Worm (Caenorhabditis elegans) whole organism, early embryonic: Measurements from ENCODE around the gene R13H9.6.

Experiments
- ama-1 ChIP-seq: fragments of 150-350 bp; optimal IDR thresholded peaks from 2 replicates; lab custom pipeline; 2014
- ceh-13 ChIP-seq: fragments of 200-800 bp; sonication (Bioruptor generic); optimal IDR thresholded peaks from 2 replicates; lab custom pipeline; 2018; ENCODE audit warnings: mild to moderate bottlenecking, missing genetic modification characterization, missing compliant biosample characterization
- ceh-36 ChIP-seq: sonication (generic microtip); optimal IDR thresholded peaks from 2 replicates; lab custom pipeline; 2016; ENCODE audit warnings: missing genetic modification characterization, inconsistent platforms, missing compliant biosample characterization
- hmbx-1 ChIP-seq: sonication (generic microtip); optimal IDR thresholded peaks from 2 replicates; lab custom pipeline; 2016; ENCODE audit warnings: mild to moderate bottlenecking, missing genetic modification characterization, missing compliant biosample characterization
- hmg-4 ChIP-seq: fragments of 200-800 bp; sonication (Bioruptor generic); optimal IDR thresholded peaks from 2 replicates; lab custom pipeline; 2018; ENCODE audit warnings: mild to moderate bottlenecking, missing genetic modification characterization, missing compliant biosample characterization
- scrt-1 ChIP-seq: fragments of 200-800 bp; sonication (Bioruptor generic); IDR thresholded peaks from 2 replicates; pipeline ENCODE4 v1.3.6; 2022; ENCODE audit warnings: missing genetic modification characterization, missing compliant biosample characterization

DNA sequence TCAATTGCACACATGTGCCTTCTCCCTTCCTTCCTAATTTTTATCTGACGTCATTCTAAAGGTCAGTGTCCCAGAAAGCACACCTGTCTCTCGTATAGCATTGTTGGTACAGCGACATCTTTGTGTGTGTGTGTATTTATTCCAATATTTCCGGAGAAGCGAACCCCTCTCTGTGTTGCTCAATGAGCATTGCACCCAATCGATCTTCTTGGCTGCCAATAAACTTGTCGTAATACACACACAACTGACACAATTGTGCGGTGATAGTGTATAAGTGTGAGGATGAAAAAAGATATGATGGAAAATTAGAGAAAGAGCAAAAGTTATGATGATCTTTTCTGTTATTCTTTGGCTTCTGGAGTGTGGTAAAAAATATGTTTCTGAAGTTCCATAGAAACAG, 8.2 kb upstream of the R13H9.6 start:
- TF ChIP-seq scrt-1 (GFP tag; lab: Robert Waterston, UW): no peak
- TF ChIP-seq hmg-4 (GFP tag; lab: Kevin White, UChicago): no peak
- TF ChIP-seq ceh-13: no peak
- no peak for TF ChIP-seq hmbx-1 (tag; lab: Kevin White, UChicago)
- no peak for TF ChIP-seq ama-1
- TF ChIP-seq ceh-36 (tag; lab: Kevin White, UChicago): no peak
